Fruit fly (Drosophila melanogaster) whole organism, embryonic: ENCODE results near the gene mRpS35.

Source experiments
- Adf1 ChIP-seq: fragments of 200-800 bp; sonication (Bioruptor generic); IDR thresholded peaks from 2 replicates; pipeline ENCODE4 v1.3.6; 2022; ENCODE audit warnings: missing biosample characterization, missing genetic modification characterization
- Aef1 ChIP-seq: fragments of 200-800 bp; sonication (Bioruptor generic); IDR thresholded peaks from 3 replicates; pipeline ENCODE4 v1.3.6; 2022; ENCODE audit warnings: missing biosample characterization, missing genetic modification characterization
- CG10209 ChIP-seq: fragments of 200-800 bp; sonication (Bioruptor generic); optimal IDR thresholded peaks from 3 replicates; lab custom pipeline; 2017; ENCODE audit warnings: missing biosample characterization, mild to moderate bottlenecking, missing genetic modification characterization, missing genetic modification reagents
- CG10543 ChIP-seq: fragments of 200-800 bp; sonication (Bioruptor generic); optimal IDR thresholded peaks from 3 replicates; lab custom pipeline; 2017; ENCODE audit warnings: missing biosample characterization, mild to moderate bottlenecking, missing genetic modification characterization, moderate library complexity
- CG10959 ChIP-seq: fragments of 200-800 bp; sonication (Bioruptor generic); IDR thresholded peaks from 2 replicates; pipeline ENCODE4 v1.3.6; 2022; ENCODE audit warnings: missing biosample characterization, missing genetic modification characterization
- CG11504 ChIP-seq: fragments of 200-800 bp; sonication (Bioruptor generic); optimal IDR thresholded peaks from 3 replicates; lab custom pipeline; 2019; ENCODE audit warnings: missing biosample characterization, mild to moderate bottlenecking, missing genetic modification characterization, moderate library complexity
- CG11723 ChIP-seq: fragments of 200-800 bp; sonication (Bioruptor generic); optimal IDR thresholded peaks from 2 replicates; lab custom pipeline; 2017; ENCODE audit warnings: missing biosample characterization, mild to moderate bottlenecking, missing genetic modification characterization
- CG12769 ChIP-seq: fragments of 200-800 bp; sonication (Bioruptor generic); optimal IDR thresholded peaks from 2 replicates; lab custom pipeline; 2019; ENCODE audit warnings: missing biosample characterization, mild to moderate bottlenecking, missing genetic modification characterization, moderate library complexity
- CG13287 ChIP-seq: fragments of 200-800 bp; sonication (Bioruptor generic); IDR thresholded peaks from 2 replicates; pipeline ENCODE4 v1.3.6; 2022; ENCODE audit warnings: missing biosample characterization, missing genetic modification characterization; ENCODE audit not compliant: partially characterized antibody
- CG13424 ChIP-seq: fragments of 200-800 bp; sonication (Bioruptor generic); optimal IDR thresholded peaks from 2 replicates; lab custom pipeline; 2019; ENCODE audit warnings: missing biosample characterization, mild to moderate bottlenecking, missing genetic modification characterization, moderate library complexity
- CG1603 ChIP-seq: fragments of 200-800 bp; sonication (Bioruptor generic); optimal IDR thresholded peaks from 2 replicates; lab custom pipeline; 2019; ENCODE audit warnings: missing biosample characterization, mild to moderate bottlenecking, missing genetic modification characterization, moderate library complexity
- CG17328 ChIP-seq: fragments of 200-800 bp; sonication (Bioruptor generic); IDR thresholded peaks from 2 replicates; pipeline ENCODE4 v1.3.6; 2022; ENCODE audit warnings: missing biosample characterization, missing genetic modification characterization
- CG17361 ChIP-seq: fragments of 200-800 bp; sonication (Bioruptor generic); IDR thresholded peaks from 3 replicates; pipeline ENCODE4 v1.3.6; 2022; ENCODE audit warnings: missing biosample characterization, missing genetic modification characterization
- CG18476 ChIP-seq: fragments of 200-800 bp; sonication (Bioruptor generic); optimal IDR thresholded peaks from 2 replicates; lab custom pipeline; 2016; ENCODE audit warnings: missing biosample characterization, mild to moderate bottlenecking, missing genetic modification characterization
- CG2199 ChIP-seq: fragments of 200-800 bp; sonication (Bioruptor generic); IDR thresholded peaks from 3 replicates; pipeline ENCODE4 v1.3.6; 2022; ENCODE audit warnings: missing biosample characterization, missing genetic modification characterization
- CG30020 ChIP-seq: fragments of 200-800 bp; optimal IDR thresholded peaks from 2 replicates; lab custom pipeline; 2019; ENCODE audit warnings: missing biosample characterization, mild to moderate bottlenecking, missing genetic modification characterization, moderate library complexity
- CG31224 ChIP-seq: fragments of 200-800 bp; sonication (Bioruptor generic); IDR thresholded peaks from 2 replicates; pipeline ENCODE4 v1.3.6; 2022; ENCODE audit warnings: missing biosample characterization, missing genetic modification characterization
- CG32767 ChIP-seq: fragments of 200-800 bp; sonication (Bioruptor generic); IDR thresholded peaks from 2 replicates; pipeline ENCODE4 v1.3.6; 2022; ENCODE audit warnings: missing biosample characterization, missing genetic modification characterization
- CG34376 ChIP-seq: fragments of 200-800 bp; sonication (Bioruptor generic); optimal IDR thresholded peaks from 2 replicates; lab custom pipeline; 2018; ENCODE audit warnings: missing biosample characterization, mild to moderate bottlenecking, missing genetic modification characterization
- CG6765 ChIP-seq: fragments of 200-800 bp; sonication (Bioruptor generic); optimal IDR thresholded peaks from 3 replicates; lab custom pipeline; 2017; ENCODE audit warnings: missing biosample characterization, mild to moderate bottlenecking, missing genetic modification characterization
- CG8281 ChIP-seq: fragments of 200-800 bp; sonication (Bioruptor generic); optimal IDR thresholded peaks from 2 replicates; lab custom pipeline; 2018; ENCODE audit warnings: missing biosample characterization, mild to moderate bottlenecking, missing genetic modification characterization, moderate library complexity
- CG8478 ChIP-seq: fragments of >200 bp; optimal IDR thresholded peaks from 2 replicates; lab custom pipeline; 2018
- CG8944 ChIP-seq: fragments of 200-800 bp; sonication (Bioruptor generic); optimal IDR thresholded peaks from 3 replicates; lab custom pipeline; 2016; ENCODE audit warnings: missing biosample characterization, missing genetic modification characterization
- Doc2 ChIP-seq: fragments of 200-800 bp; sonication (Bioruptor generic); IDR thresholded peaks from 2 replicates; pipeline ENCODE4 v1.3.6; 2022; ENCODE audit warnings: missing biosample characterization, missing genetic modification characterization
- Doc3 ChIP-seq: fragments of 200-800 bp; sonication (Bioruptor generic); IDR thresholded peaks from 3 replicates; pipeline ENCODE4 v1.3.6; 2022; ENCODE audit warnings: missing biosample characterization, missing genetic modification characterization; ENCODE audit not compliant: partially characterized antibody
- Fer3 ChIP-seq: fragments of 200-800 bp; sonication (Bioruptor generic); optimal IDR thresholded peaks from 2 replicates; lab custom pipeline; 2018; ENCODE audit warnings: missing biosample characterization, mild to moderate bottlenecking, missing genetic modification characterization, moderate library complexity
- Nf-YC ChIP-seq: fragments of 200-800 bp; optimal IDR thresholded peaks from 3 replicates; lab custom pipeline; 2019; ENCODE audit warnings: missing biosample characterization, mild to moderate bottlenecking, missing genetic modification characterization, moderate library complexity
- Ssrp ChIP-seq: fragments of 200-800 bp; sonication (Bioruptor generic); optimal IDR thresholded peaks from 2 replicates; lab custom pipeline; 2018; ENCODE audit warnings: missing biosample characterization, mild to moderate bottlenecking, missing genetic modification characterization, moderate library complexity
- ac ChIP-seq: fragments of 200-800 bp; sonication (Bioruptor generic); optimal IDR thresholded peaks from 3 replicates; lab custom pipeline; 2017; ENCODE audit warnings: missing biosample characterization, mild to moderate bottlenecking, missing genetic modification characterization
- amos ChIP-seq: fragments of 200-800 bp; sonication (Bioruptor generic); IDR thresholded peaks from 2 replicates; pipeline ENCODE4 v1.3.6; 2022; ENCODE audit warnings: missing biosample characterization, missing genetic modification characterization; ENCODE audit not compliant: partially characterized antibody
- ara ChIP-seq: fragments of 200-800 bp; sonication (Bioruptor generic); IDR thresholded peaks from 2 replicates; pipeline ENCODE4 v1.3.6; 2022; ENCODE audit warnings: missing biosample characterization, missing genetic modification characterization
- danr ChIP-seq: fragments of 200-800 bp; sonication (Bioruptor generic); IDR thresholded peaks from 2 replicates; pipeline ENCODE4 v1.3.6; 2022; ENCODE audit warnings: missing biosample characterization, missing genetic modification characterization
- eyg ChIP-seq: fragments of 200-800 bp; sonication (Bioruptor generic); optimal IDR thresholded peaks from 3 replicates; lab custom pipeline; 2016; ENCODE audit warnings: missing biosample characterization, missing genetic modification characterization
- fru ChIP-seq: fragments of >200 bp; optimal IDR thresholded peaks from 2 replicates; lab custom pipeline; 2017
- ftz-f1 ChIP-seq: fragments of 200-800 bp; sonication (Bioruptor generic); optimal IDR thresholded peaks from 2 replicates; lab custom pipeline; 2016; ENCODE audit warnings: missing biosample characterization, missing genetic modification characterization
- hb ChIP-seq: fragments of 200-800 bp; sonication (Bioruptor generic); IDR thresholded peaks from 3 replicates; pipeline ENCODE4 v1.3.6; 2022; ENCODE audit warnings: missing biosample characterization, missing genetic modification characterization; ENCODE audit not compliant: partially characterized antibody
- hkb ChIP-seq, 2 experiments: fragments of 200-800 bp in 1 of 2; fragments of >200 bp in 1 of 2; sonication (Bioruptor generic) in 1 of 2; IDR thresholded peaks in 1 of 2; optimal IDR thresholded peaks in 1 of 2; 2 replicates each; pipeline versions ENCODE4 v1.3.6 to Lab custom; 2017 to 2022; ENCODE audit warnings: missing biosample characterization in 1 of 2, missing genetic modification characterization in 1 of 2
- ind ChIP-seq: fragments of 200-800 bp; sonication (Bioruptor generic); optimal IDR thresholded peaks from 3 replicates; lab custom pipeline; 2016; ENCODE audit warnings: missing biosample characterization, missing genetic modification characterization
- insv ChIP-seq, 2 experiments: fragments of 200-800 bp; sonication (Bioruptor generic); optimal IDR thresholded peaks; 3 replicates each; lab custom pipeline; 2016 to 2018; ENCODE audit warnings: missing biosample characterization in 2 of 2, missing genetic modification characterization in 2 of 2
- jigr1 ChIP-seq: fragments of 200-800 bp; sonication (Bioruptor generic); IDR thresholded peaks from 3 replicates; pipeline ENCODE4 v1.3.6; 2022; ENCODE audit warnings: missing biosample characterization, missing genetic modification characterization
- ken ChIP-seq: fragments of 200-800 bp; sonication (Bioruptor generic); IDR thresholded peaks from 3 replicates; pipeline ENCODE4 v1.3.6; 2022; ENCODE audit warnings: missing biosample characterization, missing genetic modification characterization
- lbe ChIP-seq: fragments of 200-800 bp; sonication (Bioruptor generic); optimal IDR thresholded peaks from 2 replicates; lab custom pipeline; 2016; ENCODE audit warnings: missing biosample characterization, mild to moderate bottlenecking, missing genetic modification characterization
- mam ChIP-seq: fragments of 200-800 bp; sonication (Bioruptor generic); optimal IDR thresholded peaks from 3 replicates; lab custom pipeline; 2016; ENCODE audit warnings: missing biosample characterization, missing genetic modification characterization
- nerfin-1 ChIP-seq: fragments of 200-800 bp; sonication (Bioruptor generic); optimal IDR thresholded peaks from 3 replicates; lab custom pipeline; 2019; ENCODE audit warnings: missing biosample characterization, mild to moderate bottlenecking, missing genetic modification characterization, moderate library complexity
- pan ChIP-seq, 4 experiments: fragments of >200 bp in 3 of 4; fragments of 200-800 bp in 1 of 4; sonication (Bioruptor generic) in 1 of 4; optimal IDR thresholded peaks in 3 of 4; IDR thresholded peaks in 1 of 4; 2 replicates each; pipeline versions ENCODE4 v1.3.6 to Lab custom; 2017 to 2022; ENCODE audit warnings: missing biosample characterization in 2 of 4, missing genetic modification characterization in 2 of 4, mixed read lengths in 1 of 4
- phol ChIP-seq: fragments of 200-800 bp; sonication (Bioruptor generic); optimal IDR thresholded peaks from 3 replicates; lab custom pipeline; 2018; ENCODE audit warnings: missing biosample characterization, mild to moderate bottlenecking, missing genetic modification characterization, moderate library complexity
- pros ChIP-seq: fragments of 200-800 bp; sonication (Bioruptor generic); optimal IDR thresholded peaks from 3 replicates; lab custom pipeline; 2019; ENCODE audit warnings: missing biosample characterization, mild to moderate bottlenecking, missing genetic modification characterization, moderate library complexity
- trem ChIP-seq: fragments of 200-800 bp; optimal IDR thresholded peaks from 3 replicates; lab custom pipeline; 2019; ENCODE audit warnings: missing biosample characterization, mild to moderate bottlenecking, missing genetic modification characterization, moderate library complexity
- unc-4 ChIP-seq: fragments of 200-800 bp; sonication (Bioruptor generic); IDR thresholded peaks from 2 replicates; pipeline ENCODE4 v1.3.6; 2022; ENCODE audit warnings: missing biosample characterization, missing genetic modification characterization; ENCODE audit not compliant: partially characterized antibody
- wek ChIP-seq: fragments of 200-800 bp; sonication (Bioruptor generic); optimal IDR thresholded peaks from 3 replicates; lab custom pipeline; 2018; ENCODE audit warnings: missing biosample characterization, mild to moderate bottlenecking, missing genetic modification characterization, moderate library complexity

Gene mRpS35

dm6 chr3L:2733208-2733607 is 47.5 kb upstream of the mRpS35 start (continued):
- TF ChIP-seq ftz-f1 (GFP tag; lab: Kevin White, UChicago), result no peak
- no peak for TF ChIP-seq fru (lab: Kevin White, UChicago)
- peak; percentile 71 for TF ChIP-seq CG17328
- peak; percentile 55 for TF ChIP-seq CG8944 (GFP tag; lab: Kevin White, UChicago)
- peak; percentile 80 for TF ChIP-seq Aef1 (GFP tag; lab: Robert Waterston, UW)
- no peak for TF ChIP-seq CG8478 (lab: Kevin White, UChicago)
- TF ChIP-seq danr, result peak; percentile 54; the same call in 1 of the 2 replicates
- no peak for TF ChIP-seq wek (GFP tag; lab: Kevin White, UChicago)
- TF ChIP-seq eyg (GFP tag; lab: Kevin White, UChicago), result peak; percentile 24
- no peak for TF ChIP-seq trem
- TF ChIP-seq Fer3, result peak; percentile 46
- peak; percentile 81 for TF ChIP-seq mam (GFP tag; lab: Kevin White, UChicago)
- no peak for TF ChIP-seq pros (GFP tag; lab: Kevin White, UChicago)
- no peak for TF ChIP-seq hb (GFP tag; lab: Robert Waterston, UW)
- no peak for TF ChIP-seq ken
- TF ChIP-seq CG6765, result no peak
- TF ChIP-seq Adf1, result peak; percentile 45
- TF ChIP-seq CG1603, result peak; percentile 73
- TF ChIP-seq pan (optimal IDR thresholded peaks at IDR 0.05; lab: Kevin White, UChicago), result no peak
- peak in 1 of 2 experiments; percentile 83 for TF ChIP-seq pan (GFP tag; optimal IDR thresholded peaks at IDR 0.05 in 1 of 2, IDR thresholded peaks at IDR 0.05 in 1 of 2)
- TF ChIP-seq phol (tag; lab: Kevin White, UChicago), result peak; percentile 68
- TF ChIP-seq amos (GFP tag; lab: Robert Waterston, UW), result no peak
- peak; percentile 64 for TF ChIP-seq CG13424 (tag; lab: Kevin White, UChicago)
- TF ChIP-seq CG2199 (GFP tag; lab: Robert Waterston, UW), result no peak
- TF ChIP-seq CG11504 (tag; lab: Kevin White, UChicago), result peak; percentile 79
- peak; percentile 49 for TF ChIP-seq CG18476 (GFP tag; lab: Kevin White, UChicago)
- TF ChIP-seq insv (GFP tag; optimal IDR thresholded peaks at IDR 0.05; lab: Kevin White, UChicago), result no peak
- TF ChIP-seq CG12769 (tag; lab: Kevin White, UChicago), result peak; percentile 70
- peak; percentile 61 for TF ChIP-seq CG31224 (GFP tag; lab: Robert Waterston, UW)
- no peak for TF ChIP-seq unc-4 (GFP tag; lab: Robert Waterston, UW)
- no peak for TF ChIP-seq Nf-YC (tag; lab: Kevin White, UChicago)
- TF ChIP-seq ind (GFP tag; lab: Kevin White, UChicago), result peak; percentile 75
- no peak for TF ChIP-seq Doc3 (GFP tag; lab: Robert Waterston, UW)
- 0 out of 2 replicates have a peak, but pooled peaks have one; percentile 13 for TF ChIP-seq CG10959 (GFP tag; lab: Robert Waterston, UW)
- no peak for TF ChIP-seq lbe (GFP tag; lab: Kevin White, UChicago)
- TF ChIP-seq Doc2 (GFP tag; lab: Robert Waterston, UW), result no peak
- no peak for TF ChIP-seq CG8281 (tag; lab: Kevin White, UChicago)
- TF ChIP-seq hkb (optimal IDR thresholded peaks at IDR 0.05; lab: Kevin White, UChicago), result no peak
- TF ChIP-seq hkb (GFP tag; IDR thresholded peaks at IDR 0.05; lab: Robert Waterston, UW), result peak; percentile 72
- peak; percentile 19 for TF ChIP-seq CG11723 (GFP tag; lab: Kevin White, UChicago)
- no peak for TF ChIP-seq CG30020 (tag; lab: Kevin White, UChicago)
- peak; percentile 61 for TF ChIP-seq CG10209
- TF ChIP-seq CG13287 (GFP tag; lab: Robert Waterston, UW), result no peak
- peak; percentile 71 for TF ChIP-seq CG17361 (GFP tag; lab: Robert Waterston, UW)
- TF ChIP-seq jigr1 (GFP tag; lab: Robert Waterston, UW), result peak; percentile 47; the same call in 1 of the 3 replicates
- TF ChIP-seq nerfin-1 (tag; lab: Kevin White, UChicago), result no peak
- TF ChIP-seq CG34376 (GFP tag; lab: Kevin White, UChicago), result no peak
- 0 out of 2 replicates have a peak, but pooled peaks have one; percentile 20 for TF ChIP-seq ara (GFP tag; lab: Robert Waterston, UW)
- no peak for TF ChIP-seq CG32767 (GFP tag; lab: Robert Waterston, UW)
- TF ChIP-seq Ssrp (tag; lab: Kevin White, UChicago), result peak; percentile 58
- TF ChIP-seq CG10543 (GFP tag; lab: Kevin White, UChicago), result no peak
- no peak for TF ChIP-seq ac (GFP tag; lab: Kevin White, UChicago)
